Fruit fly (Drosophila melanogaster) whole organism, embryonic: ENCODE data around the gene CG12115.
A peak's percentile ranks its signal among the peaks of the same experiment; 100 is the strongest.

Experiments used
- Asciz ChIP-seq: fragments of 200-800 bp; sonication (Bioruptor generic); optimal IDR thresholded peaks from 2 replicates; lab custom pipeline; 2017; ENCODE audit warnings: missing biosample characterization, mild to moderate bottlenecking, missing genetic modification characterization, missing genetic modification reagents
- Atf3 ChIP-seq: fragments of 200-800 bp; sonication (Bioruptor generic); optimal IDR thresholded peaks from 3 replicates; lab custom pipeline; 2016; ENCODE audit warnings: missing biosample characterization, missing genetic modification characterization
- B-H1 ChIP-seq: fragments of 200-800 bp; sonication (Bioruptor generic); IDR thresholded peaks from 3 replicates; pipeline ENCODE4 v1.3.6; 2022; ENCODE audit warnings: missing biosample characterization, missing genetic modification characterization
- B-H2 ChIP-seq: fragments of 200-800 bp; sonication (Bioruptor generic); optimal IDR thresholded peaks from 2 replicates; lab custom pipeline; 2018; ENCODE audit warnings: missing biosample characterization, mild to moderate bottlenecking, missing genetic modification characterization
- Blimp-1 ChIP-seq: fragments of 200-800 bp; sonication (Bioruptor generic); optimal IDR thresholded peaks from 3 replicates; lab custom pipeline; 2018; ENCODE audit warnings: missing biosample characterization, missing genetic modification characterization, mild to moderate bottlenecking, moderate library complexity, missing genetic modification reagents
- CG10654 ChIP-seq: fragments of 200-800 bp; sonication (Bioruptor generic); optimal IDR thresholded peaks from 2 replicates; lab custom pipeline; 2016; ENCODE audit warnings: missing biosample characterization, missing genetic modification characterization
- CG11093 ChIP-seq: fragments of 200-800 bp; sonication (Bioruptor generic); IDR thresholded peaks from 3 replicates; pipeline ENCODE4 v1.3.6; 2022; ENCODE audit warnings: missing biosample characterization, missing genetic modification characterization
- CG11696 ChIP-seq: fragments of 200-800 bp; sonication (Bioruptor generic); IDR thresholded peaks from 2 replicates; pipeline ENCODE4 v1.3.6; 2022; ENCODE audit warnings: missing biosample characterization, missing genetic modification characterization
- CG12104 ChIP-seq: fragments of 200-800 bp; sonication (Bioruptor generic); optimal IDR thresholded peaks from 3 replicates; lab custom pipeline; 2016; ENCODE audit warnings: missing biosample characterization, missing genetic modification characterization
- CG12236 ChIP-seq: fragments of 200-800 bp; sonication (Bioruptor generic); optimal IDR thresholded peaks from 2 replicates; lab custom pipeline; 2016; ENCODE audit warnings: missing biosample characterization, missing genetic modification characterization
- CG12391 ChIP-seq: fragments of 200-800 bp; sonication (Bioruptor generic); optimal IDR thresholded peaks from 3 replicates; lab custom pipeline; 2018; ENCODE audit warnings: missing biosample characterization, mild to moderate bottlenecking, missing genetic modification characterization, moderate library complexity
- CG12744 ChIP-seq: fragments of 200-800 bp; sonication (Bioruptor generic); optimal IDR thresholded peaks from 2 replicates; lab custom pipeline; 2016; ENCODE audit warnings: missing biosample characterization, missing genetic modification characterization
- CG13424 ChIP-seq: fragments of 200-800 bp; sonication (Bioruptor generic); optimal IDR thresholded peaks from 2 replicates; lab custom pipeline; 2019; ENCODE audit warnings: missing biosample characterization, mild to moderate bottlenecking, missing genetic modification characterization, moderate library complexity
- CG15073 ChIP-seq: fragments of 200-800 bp; sonication (Bioruptor generic); optimal IDR thresholded peaks from 2 replicates; lab custom pipeline; 2016; ENCODE audit warnings: missing biosample characterization, missing genetic modification characterization
- CG1647 ChIP-seq: fragments of 200-800 bp; sonication (Bioruptor generic); optimal IDR thresholded peaks from 3 replicates; lab custom pipeline; 2016; ENCODE audit warnings: missing biosample characterization, missing genetic modification characterization
- CG17802 ChIP-seq: fragments of 200-800 bp; sonication (Bioruptor generic); optimal IDR thresholded peaks from 2 replicates; lab custom pipeline; 2018; ENCODE audit warnings: missing biosample characterization, mild to moderate bottlenecking, missing genetic modification characterization, moderate library complexity
- CG18619 ChIP-seq: fragments of 200-800 bp; sonication (Bioruptor generic); optimal IDR thresholded peaks from 3 replicates; lab custom pipeline; 2017; ENCODE audit warnings: missing biosample characterization, mild to moderate bottlenecking, missing genetic modification characterization
- CG2678 ChIP-seq: fragments of 200-800 bp; sonication (Bioruptor generic); optimal IDR thresholded peaks from 3 replicates; lab custom pipeline; 2019; ENCODE audit warnings: missing biosample characterization, mild to moderate bottlenecking, missing genetic modification characterization, moderate library complexity
- CG4854 ChIP-seq: fragments of 200-800 bp; sonication (Bioruptor generic); optimal IDR thresholded peaks from 2 replicates; lab custom pipeline; 2016; ENCODE audit warnings: missing biosample characterization, missing genetic modification characterization, inconsistent platforms
- Dek ChIP-seq: fragments of 200-800 bp; sonication (Bioruptor generic); optimal IDR thresholded peaks from 3 replicates; lab custom pipeline; 2019; ENCODE audit warnings: missing biosample characterization, mild to moderate bottlenecking, missing genetic modification characterization, moderate library complexity
- Dfd ChIP-seq, 2 experiments: fragments of >200 bp; optimal IDR thresholded peaks; 2 replicates each; lab custom pipeline; 2017; ENCODE audit warnings: missing biosample characterization in 2 of 2, missing genetic modification characterization in 2 of 2
- Ets65A ChIP-seq: fragments of 200-800 bp; sonication (Bioruptor generic); peaks from one replicate; lab custom pipeline; 2016; ENCODE audit warnings: missing biosample characterization, missing genetic modification characterization
- Gug ChIP-seq: fragments of 200-800 bp; sonication (Bioruptor generic); IDR thresholded peaks from 4 replicates; pipeline ENCODE4 v1.3.6; 2022; ENCODE audit warnings: missing biosample characterization, missing genetic modification characterization
- Hand ChIP-seq: fragments of 200-800 bp; sonication (Bioruptor generic); optimal IDR thresholded peaks from 2 replicates; lab custom pipeline; 2017; ENCODE audit warnings: mild to moderate bottlenecking, missing biosample characterization, missing genetic modification reagents, missing genetic modification characterization
- HmgZ ChIP-seq: fragments of 200-800 bp; sonication (Bioruptor generic); optimal IDR thresholded peaks from 2 replicates; lab custom pipeline; 2018; ENCODE audit warnings: missing biosample characterization, mild to moderate bottlenecking, missing genetic modification characterization
- Hr78 ChIP-seq, 2 experiments: fragments of 200-800 bp in 1 of 2; fragments of >200 bp in 1 of 2; sonication (Bioruptor generic) in 1 of 2; optimal IDR thresholded peaks; 2 replicates each; lab custom pipeline; 2017 to 2019; ENCODE audit warnings: missing biosample characterization in 2 of 2, missing genetic modification characterization in 2 of 2, mild to moderate bottlenecking in 1 of 2, moderate library complexity in 1 of 2
- Kr ChIP-seq: fragments of 200-800 bp; sonication (Bioruptor generic); optimal IDR thresholded peaks from 2 replicates; lab custom pipeline; 2017; ENCODE audit warnings: missing biosample characterization, mild to moderate bottlenecking, missing genetic modification characterization
- Mes4 ChIP-seq: fragments of 200-800 bp; sonication (Bioruptor generic); optimal IDR thresholded peaks from 2 replicates; lab custom pipeline; 2016; ENCODE audit warnings: missing biosample characterization, missing genetic modification characterization
- Mrtf ChIP-seq: fragments of 200-800 bp; sonication (Bioruptor generic); IDR thresholded peaks from 3 replicates; pipeline ENCODE4 v1.3.6; 2022; ENCODE audit warnings: missing biosample characterization, missing genetic modification characterization
- Myb ChIP-seq: fragments of 200-800 bp; sonication (Bioruptor generic); optimal IDR thresholded peaks from 2 replicates; lab custom pipeline; 2016; ENCODE audit warnings: missing biosample characterization, missing genetic modification characterization
- Nf-YA ChIP-seq: fragments of 200-800 bp; sonication (Bioruptor generic); IDR thresholded peaks from 2 replicates; pipeline ENCODE4 v1.3.6; 2022; ENCODE audit warnings: missing biosample characterization, missing genetic modification characterization
- PHDP ChIP-seq: fragments of 200-800 bp; sonication (Bioruptor generic); optimal IDR thresholded peaks from 3 replicates; lab custom pipeline; 2018; ENCODE audit warnings: missing biosample characterization, mild to moderate bottlenecking, missing genetic modification characterization, moderate library complexity
- Taf1 ChIP-seq: fragments of 200-800 bp; sonication (Bioruptor generic); IDR thresholded peaks from 2 replicates; pipeline ENCODE4 v1.3.6; 2022; ENCODE audit warnings: missing biosample characterization, missing genetic modification characterization
- Usf ChIP-seq: fragments of 200-800 bp; sonication (Bioruptor generic); optimal IDR thresholded peaks from 2 replicates; lab custom pipeline; 2017; ENCODE audit warnings: missing genotype, missing biosample characterization, missing genetic modification characterization
- ase ChIP-seq: fragments of 200-800 bp; sonication (Bioruptor generic); IDR thresholded peaks from 3 replicates; pipeline ENCODE4 v1.3.6; 2022; ENCODE audit warnings: missing biosample characterization, missing genetic modification characterization
- btn ChIP-seq: fragments of 200-800 bp; sonication (Bioruptor generic); optimal IDR thresholded peaks from 2 replicates; lab custom pipeline; 2016; ENCODE audit warnings: missing biosample characterization, missing genetic modification characterization
- da ChIP-seq: fragments of 200-800 bp; sonication (Bioruptor generic); optimal IDR thresholded peaks from 2 replicates; lab custom pipeline; 2016; ENCODE audit warnings: missing biosample characterization, missing genetic modification characterization
- danr ChIP-seq: fragments of 200-800 bp; sonication (Bioruptor generic); IDR thresholded peaks from 2 replicates; pipeline ENCODE4 v1.3.6; 2022; ENCODE audit warnings: missing biosample characterization, missing genetic modification characterization
- eyg ChIP-seq: fragments of 200-800 bp; sonication (Bioruptor generic); optimal IDR thresholded peaks from 3 replicates; lab custom pipeline; 2016; ENCODE audit warnings: missing biosample characterization, missing genetic modification characterization
- hkb ChIP-seq, 2 experiments: fragments of 200-800 bp in 1 of 2; fragments of >200 bp in 1 of 2; sonication (Bioruptor generic) in 1 of 2; IDR thresholded peaks in 1 of 2; optimal IDR thresholded peaks in 1 of 2; 2 replicates each; pipeline versions ENCODE4 v1.3.6 to Lab custom; 2017 to 2022; ENCODE audit warnings: missing biosample characterization in 1 of 2, missing genetic modification characterization in 1 of 2
- ken ChIP-seq: fragments of 200-800 bp; sonication (Bioruptor generic); IDR thresholded peaks from 3 replicates; pipeline ENCODE4 v1.3.6; 2022; ENCODE audit warnings: missing biosample characterization, missing genetic modification characterization
- nmo ChIP-seq: fragments of 200-800 bp; sonication (Bioruptor generic); optimal IDR thresholded peaks from 2 replicates; lab custom pipeline; 2018; ENCODE audit warnings: missing biosample characterization, mild to moderate bottlenecking, missing genetic modification characterization, moderate library complexity
- oc ChIP-seq: fragments of 200-800 bp; sonication (Bioruptor generic); optimal IDR thresholded peaks from 2 replicates; lab custom pipeline; 2018; ENCODE audit warnings: missing biosample characterization, mild to moderate bottlenecking, missing genetic modification characterization, moderate library complexity
- onecut ChIP-seq: fragments of 200-800 bp; sonication (Bioruptor generic); IDR thresholded peaks from 2 replicates; pipeline ENCODE4 v1.3.6; 2022; ENCODE audit warnings: missing biosample characterization, missing genetic modification characterization
- peb ChIP-seq: fragments of 200-800 bp; sonication (Bioruptor generic); IDR thresholded peaks from 2 replicates; pipeline ENCODE4 v1.3.6; 2022; ENCODE audit warnings: missing biosample characterization, missing genetic modification characterization
- pnt ChIP-seq: fragments of 200-800 bp; sonication (Bioruptor generic); optimal IDR thresholded peaks from 3 replicates; lab custom pipeline; 2016; ENCODE audit warnings: missing biosample characterization, missing genetic modification characterization
- pum ChIP-seq: fragments of 200-800 bp; sonication (Bioruptor generic); optimal IDR thresholded peaks from 2 replicates; lab custom pipeline; 2016; ENCODE audit warnings: missing biosample characterization, missing genetic modification characterization
- pzg ChIP-seq: fragments of 200-800 bp; sonication (Bioruptor generic); optimal IDR thresholded peaks from 3 replicates; lab custom pipeline; 2018; ENCODE audit warnings: missing biosample characterization, mild to moderate bottlenecking, missing genetic modification characterization, moderate library complexity
- run ChIP-seq: fragments of 200-800 bp; sonication (Bioruptor generic); optimal IDR thresholded peaks from 3 replicates; lab custom pipeline; 2018; ENCODE audit warnings: missing biosample characterization, mild to moderate bottlenecking, missing genetic modification characterization
- usp ChIP-seq: fragments of >200 bp; optimal IDR thresholded peaks from 2 replicates; lab custom pipeline; 2017; ENCODE audit warnings: missing biosample characterization, missing genetic modification characterization
- vnd ChIP-seq: fragments of 200-800 bp; sonication (Bioruptor generic); IDR thresholded peaks from 3 replicates; pipeline ENCODE4 v1.3.6; 2022; ENCODE audit warnings: missing biosample characterization, missing genetic modification characterization; ENCODE audit not compliant: partially characterized antibody
- z ChIP-seq: fragments of 200-800 bp; sonication (Bioruptor generic); IDR thresholded peaks from 3 replicates; pipeline ENCODE4 v1.3.6; 2022; ENCODE audit warnings: missing biosample characterization, missing genetic modification characterization

Gene CG12115

DNA sequence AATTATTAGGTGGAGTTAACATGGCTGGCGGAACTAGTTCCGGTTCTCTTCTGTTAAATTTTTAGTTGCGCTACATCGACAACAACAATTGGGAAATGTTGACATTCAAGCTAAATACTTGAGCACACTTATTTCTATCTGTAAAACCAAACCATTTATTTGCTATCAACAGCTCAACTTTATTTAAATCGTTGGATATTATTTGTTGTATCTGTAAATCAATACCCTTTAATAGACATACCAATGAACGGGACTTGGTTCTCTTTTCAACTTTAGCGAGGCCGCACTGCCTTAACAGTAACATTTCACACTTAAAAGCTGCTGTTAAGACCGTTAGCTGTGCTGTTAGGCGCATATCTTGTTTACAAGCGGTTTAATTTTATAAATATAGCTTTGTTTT is 3.2 kb upstream of the CG12115 start, which contains the start of gene CG12106 (continued):
- TF ChIP-seq CG2678 = peak; percentile 65
- TF ChIP-seq nmo (GFP tag; lab: Kevin White, UChicago) = peak; percentile 55
- no peak for TF ChIP-seq Dfd (GFP tag; optimal IDR thresholded peaks at IDR 0.05; lab: Kevin White, UChicago)
- TF ChIP-seq B-H1 (GFP tag; lab: Robert Waterston, UW) = 0 out of 3 replicates have a peak, but pooled peaks have one; percentile 20
- no peak for TF ChIP-seq CG10654 (GFP tag; lab: Kevin White, UChicago)
- TF ChIP-seq Ets65A = peak; percentile 37
- no peak for TF ChIP-seq da (GFP tag; lab: Kevin White, UChicago)
- peak; percentile 44 for TF ChIP-seq Myb
- TF ChIP-seq Taf1 (GFP tag; lab: Robert Waterston, UW) = no peak
- peak; percentile 19 for TF ChIP-seq CG12744
- TF ChIP-seq hkb (optimal IDR thresholded peaks at IDR 0.05; lab: Kevin White, UChicago) = no peak
- peak; percentile 53 for TF ChIP-seq hkb (GFP tag; IDR thresholded peaks at IDR 0.05; lab: Robert Waterston, UW)
- no peak for TF ChIP-seq ken (GFP tag; lab: Robert Waterston, UW)
- TF ChIP-seq CG11093 (GFP tag; lab: Robert Waterston, UW) = no peak
- no peak for TF ChIP-seq z (GFP tag; lab: Robert Waterston, UW)
- no peak for TF ChIP-seq ase (GFP tag; lab: Robert Waterston, UW)
- TF ChIP-seq Hr78 (GFP tag; optimal IDR thresholded peaks at IDR 0.05; lab: Kevin White, UChicago) = no peak
- TF ChIP-seq PHDP = peak; percentile 43
- TF ChIP-seq pum = peak; percentile 46
- TF ChIP-seq peb (GFP tag; lab: Robert Waterston, UW) = no peak
- TF ChIP-seq CG12104 = no peak
- no peak for TF ChIP-seq CG12236
- TF ChIP-seq usp (GFP tag; lab: Kevin White, UChicago) = no peak
- no peak for TF ChIP-seq Blimp-1
- no peak for TF ChIP-seq Asciz (GFP tag; lab: Kevin White, UChicago)
- TF ChIP-seq Usf (GFP tag; lab: Kevin White, UChicago) = no peak
- peak; percentile 35; the same call in 1 of the 4 replicates for TF ChIP-seq Gug
- peak; percentile 24; the same call in 1 of the 3 replicates for TF ChIP-seq Mrtf (GFP tag; lab: Robert Waterston, UW)
- TF ChIP-seq Dek (tag; lab: Kevin White, UChicago) = no peak
- TF ChIP-seq Nf-YA = no peak
- no peak for TF ChIP-seq danr (GFP tag; lab: Robert Waterston, UW)
- peak; percentile 67 for TF ChIP-seq CG13424 (tag; lab: Kevin White, UChicago)
- no peak for TF ChIP-seq Atf3 (GFP tag; lab: Kevin White, UChicago)
- TF ChIP-seq CG4854 (GFP tag; lab: Kevin White, UChicago) = peak; percentile 8
- TF ChIP-seq onecut = peak; percentile 32; the same call in 1 of the 2 replicates
- TF ChIP-seq oc (tag; lab: Kevin White, UChicago) = no peak
- TF ChIP-seq vnd (GFP tag; lab: Robert Waterston, UW) = no peak
- TF ChIP-seq pzg (GFP tag; lab: Kevin White, UChicago) = peak; percentile 30
- TF ChIP-seq eyg (GFP tag; lab: Kevin White, UChicago) = no peak
- no peak for TF ChIP-seq CG1647 (GFP tag; lab: Kevin White, UChicago)
- peak; percentile 47 for TF ChIP-seq CG12391 (tag; lab: Kevin White, UChicago)
- no peak for TF ChIP-seq CG15073
- TF ChIP-seq btn (GFP tag; lab: Kevin White, UChicago) = no peak
- TF ChIP-seq B-H2 = peak; percentile 28
- TF ChIP-seq run (tag; lab: Kevin White, UChicago) = no peak
- TF ChIP-seq HmgZ (tag; lab: Kevin White, UChicago) = peak; percentile 3
- no peak for TF ChIP-seq Mes4 (GFP tag; lab: Kevin White, UChicago)
- no peak for TF ChIP-seq Kr (GFP tag; lab: Kevin White, UChicago)
- no peak for TF ChIP-seq CG11696
- TF ChIP-seq CG17802 (tag; lab: Kevin White, UChicago) = no peak
- peak; percentile 33 for TF ChIP-seq CG18619 (GFP tag; lab: Kevin White, UChicago)
- TF ChIP-seq Hand (GFP tag; lab: Kevin White, UChicago) = no peak
- TF ChIP-seq pnt (GFP tag; lab: Kevin White, UChicago) = no peak
